Worm (Caenorhabditis elegans): Measurements from ENCODE around the gene fbxa-31.

fbxa-31 gene

DNA sequence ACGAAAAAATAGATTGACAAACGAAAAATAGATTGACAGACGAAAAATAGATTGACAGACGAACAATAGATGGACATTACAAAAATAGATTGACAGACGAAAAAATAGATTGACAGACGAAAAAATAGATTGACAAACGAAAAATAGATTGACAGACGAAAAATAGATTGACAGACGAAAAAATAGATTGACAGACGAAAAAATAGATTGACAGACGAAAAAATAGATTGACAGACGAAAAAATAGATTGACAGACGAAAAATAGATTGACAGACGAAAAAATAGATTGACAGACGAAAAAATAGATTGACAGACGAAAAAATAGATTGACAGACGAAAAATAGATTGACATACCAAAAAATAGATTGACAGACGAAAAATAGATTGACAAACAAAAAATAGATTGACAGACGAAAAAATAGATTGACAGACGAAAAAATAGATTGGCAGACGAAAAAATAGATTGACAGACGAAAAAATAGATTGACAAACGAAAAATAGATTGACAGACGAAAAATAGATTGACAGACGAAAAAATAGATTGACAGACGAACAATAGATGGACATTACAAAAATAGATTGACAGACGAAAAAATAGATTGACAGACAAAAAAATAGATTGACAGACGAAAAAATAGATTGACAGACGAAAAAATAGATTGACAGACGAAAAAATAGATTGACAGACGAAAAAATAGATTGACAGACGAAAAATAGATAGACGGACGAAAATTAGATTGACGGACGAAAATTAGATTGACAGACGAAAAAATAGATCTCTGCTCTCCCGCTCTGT lies 18.6 kb downstream of the fbxa-31 start:
- peak; percentile 81 for TF ChIP-seq ceh-91 (GFP tag; IDR thresholded peaks at IDR 0.05)
- TF ChIP-seq hmg-1.2 (GFP tag; IDR thresholded peaks at IDR 0.05): peak; percentile 3; the same call in 1 of the 2 replicates
- peak; percentile 100 for TF ChIP-seq egrh-3 (GFP tag; IDR thresholded peaks at IDR 0.05)
- peak; percentile 99; the same call in 1 of the 2 replicates for TF ChIP-seq Y53F4B.3 (GFP tag; IDR thresholded peaks at IDR 0.05)
- peak; percentile 67; the same call in 1 of the 2 replicates for TF ChIP-seq ztf-28 (GFP tag; IDR thresholded peaks at IDR 0.05)

DNA sequence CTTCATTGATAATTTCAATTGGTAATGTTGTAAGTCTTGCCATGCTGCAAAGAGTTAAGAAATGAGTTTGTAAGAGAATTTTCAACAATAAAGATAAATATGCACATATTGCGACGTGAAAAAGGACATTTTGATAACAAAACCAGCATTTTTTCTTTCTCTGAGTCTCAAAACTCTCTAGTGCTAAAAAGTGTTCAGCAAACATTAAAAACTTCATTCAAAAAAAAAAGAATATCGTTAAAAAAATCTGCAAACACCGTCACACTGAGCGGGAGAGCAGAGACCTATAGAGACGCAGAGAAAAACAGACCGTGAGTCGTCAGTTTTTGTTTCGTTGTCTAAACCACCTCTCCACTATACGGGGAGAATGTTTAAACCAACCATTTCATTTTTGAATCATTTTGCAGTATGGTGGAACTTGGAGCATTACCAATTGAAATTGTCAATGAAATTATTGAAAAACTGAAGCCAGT lies 22.1 kb downstream of the fbxa-31 start, which contains the start of the genes fbxa-76 and fbxa-77:
fbxa-76 (minus strand) TSS at position 51 of the 473 bp plus-strand sequence.
fbxa-77 (plus strand) TSS at position 365 of the 473 bp plus-strand sequence.
- TF ChIP-seq hlh-26 (GFP tag; conservative IDR thresholded peaks at IDR 0.05) (no peak), nhr-90 (tag; optimal IDR thresholded peaks at IDR 0.05) (no peak), lin-26 (GFP tag; IDR thresholded peaks at IDR 0.05) (no peak), cebp-1 (GFP tag; IDR thresholded peaks at IDR 0.05) (no peak), cebp-1 (tag; optimal IDR thresholded peaks at IDR 0.05) (peak; percentile 19), madf-3 (GFP tag; IDR thresholded peaks at IDR 0.05) (no peak), ztf-6 (GFP tag; IDR thresholded peaks at IDR 0.05) (no peak), zim-3 (tag; optimal IDR thresholded peaks at IDR 0.05) (no peak), T26A5.8 (tag; optimal IDR thresholded peaks at IDR 0.05) (no peak), snpc-1.1 (tag; optimal IDR thresholded peaks at IDR 0.05; ENCODE audit: insufficient read depth) (no peak), nhr-120 (GFP tag; IDR thresholded peaks at IDR 0.05) (no peak), xnd-1 (tag; optimal IDR thresholded peaks at IDR 0.05) (no peak), lsy-27 (tag; optimal IDR thresholded peaks at IDR 0.05; ENCODE audit: borderline replicate concordance, insufficient read depth) (no peak), hmg-1.2 (GFP tag; IDR thresholded peaks at IDR 0.05) (peak; percentile 72; the same call in 1 of the 2 replicates), ceh-27 (GFP tag; optimal IDR thresholded peaks at IDR 0.05) (no peak), madf-8 (GFP tag; conservative IDR thresholded peaks at IDR 0.05) (no peak), let-607 (tag; optimal IDR thresholded peaks at IDR 0.05) (peak; percentile 19 to 30), K12H6.12 (tag; optimal IDR thresholded peaks at IDR 0.05) (no peak), F55B11.4 (tag; optimal IDR thresholded peaks at IDR 0.05; ENCODE audit: borderline replicate concordance, insufficient read depth) (no peak), C06A6.2 (GFP tag; conservative IDR thresholded peaks at IDR 0.05) (no peak), D2030.7 (GFP tag; IDR thresholded peaks at IDR 0.05) (no peak), mxl-1 (tag; optimal IDR thresholded peaks at IDR 0.05) (no peak), nhr-80 (tag; optimal IDR thresholded peaks at IDR 0.05) (peak; percentile 73), tbx-9 (tag; optimal IDR thresholded peaks at IDR 0.05; ENCODE audit: borderline replicate concordance) (no peak), F33H1.4 (GFP tag; IDR thresholded peaks at IDR 0.05) (no peak), ceh-91 (GFP tag; IDR thresholded peaks at IDR 0.05) (no peak), hmg-20 (GFP tag; IDR thresholded peaks at IDR 0.05) (no peak), sea-2 (GFP tag; IDR thresholded peaks at IDR 0.05) (no peak), ztf-28 (GFP tag; IDR thresholded peaks at IDR 0.05) (no peak), Y56A3A.18 (GFP tag; IDR thresholded peaks at IDR 0.05) (no peak), attf-5 (GFP tag; optimal IDR thresholded peaks at IDR 0.05) (peak; percentile 37), unc-62 (GFP tag; optimal IDR thresholded peaks at IDR 0.05) (no peak), tbp1 (GFP tag; optimal IDR thresholded peaks at IDR 0.05) (peak; percentile 7), F23B12.7 (tag; optimal IDR thresholded peaks at IDR 0.05; ENCODE audit: insufficient read depth) (peak; percentile 5), nfyb-1 (GFP tag; IDR thresholded peaks at IDR 0.05) (no peak), chd-7 (tag; optimal IDR thresholded peaks at IDR 0.05) (no peak), madf-10 (tag; optimal IDR thresholded peaks at IDR 0.05) (no peak), F57A8.1 (GFP tag; optimal IDR thresholded peaks at IDR 0.05) (no peak), egl-44 (GFP tag; IDR thresholded peaks at IDR 0.05) (no peak), athp-1 (tag; optimal IDR thresholded peaks at IDR 0.05) (no peak)

Data from whole organism, young adult.